Fruit fly (Drosophila melanogaster) whole organism, adult: ENCODE data around the gene Prosalpha3T.

Source experiments
- CG7045 ChIP-seq: fragments of 200-800 bp; sonication (Bioruptor generic); optimal IDR thresholded peaks from 2 replicates; lab custom pipeline; 2017; ENCODE audit warnings: missing biosample characterization, mild to moderate bottlenecking, missing genetic modification characterization
- Clk ChIP-seq: fragments of 200-800 bp; sonication (Bioruptor generic); optimal IDR thresholded peaks from 2 replicates; lab custom pipeline; 2017; ENCODE audit warnings: missing biosample characterization, missing genetic modification characterization
- kay ChIP-seq: fragments of 200-800 bp; sonication (Bioruptor generic); peaks from one replicate; lab custom pipeline; 2016; ENCODE audit warnings: missing biosample characterization, missing genetic modification characterization, borderline replicate concordance
- pad ChIP-seq: fragments of 200-800 bp; sonication (Bioruptor generic); optimal IDR thresholded peaks from 3 replicates; lab custom pipeline; 2017; ENCODE audit warnings: missing biosample characterization, missing genetic modification characterization, mild to moderate bottlenecking, moderate library complexity, missing genetic modification reagents
- toe ChIP-seq: fragments of 200-800 bp; sonication (Bioruptor generic); optimal IDR thresholded peaks from 2 replicates; lab custom pipeline; 2016; ENCODE audit warnings: missing biosample characterization, missing genetic modification characterization

- TF ChIP-seq toe (GFP tag; lab: Kevin White, UChicago), result no peak
- TF ChIP-seq pad (GFP tag; lab: Kevin White, UChicago), result no peak
- TF ChIP-seq kay, result no peak
- no peak for TF ChIP-seq CG7045 (GFP tag; lab: Kevin White, UChicago)
- no peak for TF ChIP-seq Clk
These were observed 18.5 kb upstream of the Prosalpha3T start for dm6 chr3R:31141691-31142090.
